Fruit fly (Drosophila melanogaster) whole organism, wandering third instar larva: ENCODE data around the gene SCAR.

Experiments
- Abd-B ChIP-seq: fragments of >200 bp; optimal IDR thresholded peaks from 2 replicates; lab custom pipeline; 2017; ENCODE audit warnings: missing biosample characterization, missing genetic modification characterization
- CG32264 ChIP-seq: fragments of 200-800 bp; sonication (Bioruptor generic); optimal IDR thresholded peaks from 2 replicates; lab custom pipeline; 2016; ENCODE audit warnings: missing biosample characterization, missing genetic modification characterization
- CG9705 ChIP-seq: fragments of 200-800 bp; sonication (Bioruptor generic); optimal IDR thresholded peaks from 2 replicates; lab custom pipeline; 2018; ENCODE audit warnings: missing biosample characterization, mild to moderate bottlenecking, missing genetic modification characterization
- CrebA ChIP-seq: fragments of 200-800 bp; sonication (Bioruptor generic); optimal IDR thresholded peaks from 2 replicates; lab custom pipeline; 2016; ENCODE audit warnings: missing biosample characterization, mild to moderate bottlenecking, missing genetic modification characterization, borderline replicate concordance
- Dif ChIP-seq: fragments of 200-275, 200-300 bp; sonication (Bioruptor generic); optimal IDR thresholded peaks from 2 replicates; lab custom pipeline; 2018; ENCODE audit warnings: missing biosample characterization, missing genetic modification characterization; ENCODE audit not compliant: partially characterized antibody
- HLH106 ChIP-seq: fragments of 200-800 bp; optimal IDR thresholded peaks from 3 replicates; lab custom pipeline; 2019; ENCODE audit warnings: missing biosample characterization, mild to moderate bottlenecking, missing genetic modification characterization, moderate library complexity
- Jra ChIP-seq: sonication (Bioruptor generic); optimal IDR thresholded peaks from 2 replicates; lab custom pipeline; 2016; ENCODE audit warnings: missing biosample characterization, missing genetic modification characterization
- Mio ChIP-seq: sonication (Bioruptor generic); optimal IDR thresholded peaks from 2 replicates; lab custom pipeline; 2016; ENCODE audit warnings: missing biosample characterization, missing genetic modification characterization
- Myc ChIP-seq: fragments of >200 bp; optimal IDR thresholded peaks from 2 replicates; lab custom pipeline; 2017
- Rel ChIP-seq, 2 experiments: fragments of 200-800 bp; sonication (Bioruptor generic) in 1 of 2; optimal IDR thresholded peaks; 2 replicates in 1 of 2; 3 replicates in 1 of 2; lab custom pipeline; 2016 to 2019; ENCODE audit warnings: mild to moderate bottlenecking in 2 of 2, missing biosample characterization in 2 of 2, missing genetic modification characterization in 2 of 2, moderate library complexity in 1 of 2
- Sp1 ChIP-seq: fragments of 200-800 bp; sonication (Bioruptor generic); optimal IDR thresholded peaks from 3 replicates; lab custom pipeline; 2019; ENCODE audit warnings: missing biosample characterization, mild to moderate bottlenecking, missing genetic modification characterization, moderate library complexity
- Vsx2 ChIP-seq: fragments of 200-300, 225-300 bp; sonication (Bioruptor generic); optimal IDR thresholded peaks from 2 replicates; lab custom pipeline; 2018; ENCODE audit warnings: missing biosample characterization, missing genetic modification characterization; ENCODE audit not compliant: partially characterized antibody
- br ChIP-seq: fragments of 200-800 bp; sonication (Bioruptor generic); optimal IDR thresholded peaks from 2 replicates; lab custom pipeline; 2016; ENCODE audit warnings: missing biosample characterization, missing genetic modification characterization
- brk ChIP-seq: fragments of 200-800 bp; sonication (Bioruptor generic); optimal IDR thresholded peaks from 2 replicates; lab custom pipeline; 2016; ENCODE audit warnings: missing biosample characterization, mild to moderate bottlenecking, missing genetic modification characterization
- dmrt93B ChIP-seq: fragments of 200-800 bp; sonication (Bioruptor generic); optimal IDR thresholded peaks from 2 replicates; lab custom pipeline; 2018; ENCODE audit warnings: missing biosample characterization, mild to moderate bottlenecking, missing genetic modification characterization
- dsf ChIP-seq: sonication (Bioruptor generic); optimal IDR thresholded peaks from 2 replicates; lab custom pipeline; 2016; ENCODE audit warnings: missing biosample characterization, missing genetic modification characterization, borderline replicate concordance
- ey ChIP-seq: fragments of 200-800 bp; sonication (Bioruptor generic); optimal IDR thresholded peaks from 2 replicates; lab custom pipeline; 2016; ENCODE audit warnings: missing biosample characterization, missing genetic modification characterization
- foxo ChIP-seq, 2 experiments: fragments of 200-800 bp; sonication (Bioruptor generic); optimal IDR thresholded peaks; 2 replicates in 1 of 2; 3 replicates in 1 of 2; lab custom pipeline; 2016 to 2017; ENCODE audit warnings: missing biosample characterization in 2 of 2, missing genetic modification characterization in 2 of 2
- jim ChIP-seq: fragments of 175-275, 200-325 bp; sonication (Bioruptor generic); optimal IDR thresholded peaks from 2 replicates; lab custom pipeline; 2016; ENCODE audit warnings: missing biosample characterization, mild to moderate bottlenecking, missing genetic modification characterization
- lola ChIP-seq: fragments of >200 bp; optimal IDR thresholded peaks from 2 replicates; lab custom pipeline; 2017; ENCODE audit warnings: missing biosample characterization, missing genetic modification characterization
- pan ChIP-seq: fragments of >200 bp; optimal IDR thresholded peaks from 2 replicates; lab custom pipeline; 2017
- psq ChIP-seq: fragments of 200-800 bp; sonication (Bioruptor generic); optimal IDR thresholded peaks from 3 replicates; lab custom pipeline; 2017; ENCODE audit warnings: missing biosample characterization, mild to moderate bottlenecking, missing genetic modification characterization, moderate library complexity
- rgr ChIP-seq: fragments of 200-800 bp; sonication (Bioruptor generic); optimal IDR thresholded peaks from 3 replicates; lab custom pipeline; 2016; ENCODE audit warnings: missing biosample characterization, mild to moderate bottlenecking, missing genetic modification characterization
- sage ChIP-seq: fragments of 200-800 bp; sonication (Bioruptor generic); optimal IDR thresholded peaks from 2 replicates; lab custom pipeline; 2016; ENCODE audit warnings: missing biosample characterization, mild to moderate bottlenecking, missing genetic modification characterization
- sv ChIP-seq: fragments of 200-800 bp; sonication (Bioruptor generic); optimal IDR thresholded peaks from 3 replicates; lab custom pipeline; 2016; ENCODE audit warnings: missing biosample characterization, missing genetic modification characterization
- tai ChIP-seq: sonication (Bioruptor generic); optimal IDR thresholded peaks from 2 replicates; lab custom pipeline; 2016; ENCODE audit warnings: missing biosample characterization, missing genetic modification characterization
- usp ChIP-seq: fragments of >200 bp; optimal IDR thresholded peaks from 2 replicates; lab custom pipeline; 2017; ENCODE audit warnings: missing biosample characterization, missing genetic modification characterization
- woc ChIP-seq: sonication (Bioruptor generic); optimal IDR thresholded peaks from 2 replicates; lab custom pipeline; 2016; ENCODE audit warnings: missing biosample characterization, mild to moderate bottlenecking, missing genetic modification characterization

Gene SCAR

dm6 chr2L:10976046-10976863, at the start of gene SCAR, which contains the start of gene ATPsynG:
SCAR (plus strand) TSS chr2L:10976772.
ATPsynG (minus strand) TSS chr2L:10976399.
- no peak for TF ChIP-seq sv (GFP tag; lab: Kevin White, UChicago)
- TF ChIP-seq psq = no peak
- TF ChIP-seq Vsx2 = no peak
- TF ChIP-seq Jra = no peak
- no peak for TF ChIP-seq woc (GFP tag; lab: Kevin White, UChicago)
- no peak for TF ChIP-seq Sp1 (GFP tag; lab: Kevin White, UChicago)
- no peak for TF ChIP-seq tai (GFP tag; lab: Kevin White, UChicago)
- TF ChIP-seq CG32264 (GFP tag; lab: Kevin White, UChicago) = no peak
- TF ChIP-seq lola = no peak
- no peak for TF ChIP-seq ey (GFP tag; lab: Kevin White, UChicago)

dm6 chr2L:10936362-10936761, 40.2 kb upstream of the SCAR start, which contains the start of gene CG14072:
CG14072 (plus strand) TSS chr2L:10936662.
- TF ChIP-seq dsf (GFP tag; lab: Kevin White, UChicago) (no peak), CG9705 (GFP tag; lab: Kevin White, UChicago) (no peak), sage (GFP tag; lab: Kevin White, UChicago) (no peak), psq (no peak), Vsx2 (no peak), jim (GFP tag; lab: Kevin White, UChicago) (no peak), ey (GFP tag; lab: Kevin White, UChicago) (no peak), Dif (GFP tag; lab: Kevin White, UChicago) (no peak), usp (no peak), br (no peak)

- TF ChIP-seq Vsx2 (no peak), Myc (lab: Kevin White, UChicago) (no peak), br (no peak), lola (no peak), sv (GFP tag; lab: Kevin White, UChicago) (no peak), Rel (GFP tag; optimal IDR thresholded peaks at IDR 0.05; lab: Kevin White, UChicago) (no peak), Rel (tag; optimal IDR thresholded peaks at IDR 0.05; lab: Kevin White, UChicago) (no peak), CG9705 (GFP tag; lab: Kevin White, UChicago) (no peak), Mio (GFP tag; lab: Kevin White, UChicago) (no peak), pan (no peak), jim (GFP tag; lab: Kevin White, UChicago) (no peak), HLH106 (tag; lab: Kevin White, UChicago) (no peak), Dif (GFP tag; lab: Kevin White, UChicago) (no peak)
Observed at dm6 chr2L:10940196-10940595, 36.4 kb upstream of the SCAR start.

dm6 chr2L:10963979-10964378, 12.6 kb upstream of the SCAR start, which contains the start of gene dpr2:
dpr2 (minus strand) TSS chr2L:10964153.
- TF ChIP-seq Mio (GFP tag; lab: Kevin White, UChicago) (no peak), brk (no peak), Abd-B (GFP tag; lab: Kevin White, UChicago) (no peak), dmrt93B (no peak), foxo (GFP tag; optimal IDR thresholded peaks at IDR 0.05; lab: Kevin White, UChicago) (no peak), Dif (GFP tag; lab: Kevin White, UChicago) (no peak), dsf (GFP tag; lab: Kevin White, UChicago) (no peak), HLH106 (tag; lab: Kevin White, UChicago) (no peak), lola (no peak)

- TF ChIP-seq CG32264 (GFP tag; lab: Kevin White, UChicago) (no peak), Rel (GFP tag; optimal IDR thresholded peaks at IDR 0.05; lab: Kevin White, UChicago) (no peak), Rel (tag; optimal IDR thresholded peaks at IDR 0.05; lab: Kevin White, UChicago) (no peak), Myc (lab: Kevin White, UChicago) (peak; percentile 66), rgr (GFP tag; lab: Kevin White, UChicago) (no peak)
Observed at dm6 chr2L:10964493-10964892, 12.1 kb upstream of the SCAR start.

- no peak for TF ChIP-seq CrebA (GFP tag; lab: Kevin White, UChicago)
Observed at dm6 chr2L:10965962-10966361, 10.6 kb upstream of the SCAR start.
